Fruit fly (Drosophila melanogaster) whole organism, adult: ENCODE measurements around the gene CG34175.

ENCODE experiments used
- Mnt ChIP-seq: fragments of 200-800 bp; sonication (Bioruptor generic); optimal IDR thresholded peaks from 2 replicates; lab custom pipeline; 2016; ENCODE audit warnings: missing biosample characterization, mild to moderate bottlenecking, missing genetic modification characterization
- bab1 ChIP-seq: fragments of 200-800 bp; sonication (Bioruptor generic); optimal IDR thresholded peaks from 3 replicates; lab custom pipeline; 2019; ENCODE audit warnings: missing biosample characterization, mild to moderate bottlenecking, missing genetic modification characterization, moderate library complexity
- tj ChIP-seq: fragments of 200-800 bp; sonication (Bioruptor generic); optimal IDR thresholded peaks from 3 replicates; lab custom pipeline; 2017; ENCODE audit warnings: missing biosample characterization, mild to moderate bottlenecking, missing genetic modification characterization, moderate library complexity
- toe ChIP-seq: fragments of 200-800 bp; sonication (Bioruptor generic); optimal IDR thresholded peaks from 2 replicates; lab custom pipeline; 2016; ENCODE audit warnings: missing biosample characterization, missing genetic modification characterization

DNA sequence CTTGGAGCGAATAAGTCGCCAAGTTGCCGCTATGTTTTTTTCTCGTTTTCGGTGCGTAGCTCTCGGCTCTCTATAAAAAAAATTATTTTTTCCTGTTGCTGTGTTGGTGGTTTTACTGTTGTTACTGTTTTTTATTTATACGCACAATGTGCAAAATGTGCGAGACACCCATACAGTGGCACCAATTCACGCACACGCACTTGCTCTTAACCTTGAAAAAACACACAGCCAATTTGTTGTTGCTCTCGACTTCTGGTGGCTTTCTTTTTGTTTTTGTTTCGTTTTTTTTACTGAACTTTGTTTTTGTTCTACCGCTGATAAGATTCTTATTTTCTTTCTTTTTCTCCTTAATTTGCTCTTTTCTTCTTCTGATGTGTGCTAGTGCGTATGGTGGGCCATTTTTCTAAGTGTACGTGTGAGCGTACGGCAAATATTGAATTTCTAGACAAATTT lies 41.6 kb upstream of the CG34175 start:
- TF ChIP-seq bab1 (GFP tag; lab: Kevin White, UChicago) (no peak), toe (no peak), Mnt (GFP tag; lab: Kevin White, UChicago) (no peak), tj (no peak)
